Worm (Caenorhabditis elegans) whole organism, L4 larva: ENCODE results near the gene sfxn-1.4.

Experiments used
- D1046.2 ChIP-seq: fragments of 200-800 bp; sonication (Bioruptor generic); IDR thresholded peaks from 2 replicates; pipeline ENCODE4 v1.3.6; 2022; ENCODE audit warnings: missing genetic modification characterization, missing compliant biosample characterization
- F10B5.3 ChIP-seq: sonication (generic microtip); optimal IDR thresholded peaks from 2 replicates; lab custom pipeline; 2016; ENCODE audit warnings: mild to moderate bottlenecking, missing genetic modification characterization, missing compliant biosample characterization
- F37D6.2 ChIP-seq: sonication (generic microtip); optimal IDR thresholded peaks from 2 replicates; lab custom pipeline; 2016; ENCODE audit warnings: mild to moderate bottlenecking, missing genetic modification characterization, missing compliant biosample characterization
- F44E2.7 ChIP-seq: fragments of 200-800 bp; sonication (Bioruptor generic); IDR thresholded peaks from 2 replicates; pipeline ENCODE4 v2.1.2; 2022; ENCODE audit warnings: missing genetic modification characterization, missing compliant biosample characterization
- aha-1 ChIP-seq: fragments of 150-350 bp; peaks from one replicate; lab custom pipeline; 2014; ENCODE audit warnings: missing biosample characterization, missing genetic modification characterization
- arid-1 ChIP-seq: fragments of 200-800 bp; sonication (Bioruptor generic); conservative IDR thresholded peaks from 2 replicates; pipeline ENCODE4 v1.3.6; 2022; ENCODE audit warnings: missing genetic modification reagents, missing genetic modification characterization, missing compliant biosample characterization
- ceh-82 ChIP-seq: sonication (generic microtip); optimal IDR thresholded peaks from 2 replicates; lab custom pipeline; 2017; ENCODE audit warnings: missing biosample characterization, missing genetic modification characterization
- ctbp-1 ChIP-seq: fragments of 200-800 bp; sonication (Bioruptor generic); IDR thresholded peaks from 2 replicates; pipeline ENCODE4 v1.3.6; 2022; ENCODE audit warnings: missing genetic modification reagents, missing genetic modification characterization, missing compliant biosample characterization
- daf-19 ChIP-seq: fragments of 200-800 bp; sonication (Bioruptor generic); conservative IDR thresholded peaks from 2 replicates; pipeline ENCODE4 v1.3.6; 2022; ENCODE audit warnings: missing genetic modification characterization, missing compliant biosample characterization
- dmd-8 ChIP-seq: fragments of 200-800 bp; sonication (Bioruptor generic); IDR thresholded peaks from 2 replicates; pipeline ENCODE4 v1.3.6; 2022; ENCODE audit warnings: missing genetic modification characterization, missing compliant biosample characterization
- duxl-1 ChIP-seq: sonication (generic microtip); optimal IDR thresholded peaks from 2 replicates; lab custom pipeline; 2016; ENCODE audit warnings: mild to moderate bottlenecking, missing genetic modification characterization, moderate library complexity, missing compliant biosample characterization; ENCODE audit not compliant: poor library complexity
- hlh-30 ChIP-seq: sonication (generic microtip); optimal IDR thresholded peaks from 2 replicates; lab custom pipeline; 2017; ENCODE audit warnings: antibody characterized with exemption, mild to moderate bottlenecking, missing genetic modification characterization, missing compliant biosample characterization; ENCODE audit not compliant: insufficient read depth
- jun-1 ChIP-seq: fragments of 150-350 bp; optimal IDR thresholded peaks from 2 replicates; lab custom pipeline; 2014; ENCODE audit warnings: missing biosample characterization, missing genetic modification reagents, missing genetic modification characterization
- lim-7 ChIP-seq: fragments of 200-800 bp; sonication (Bioruptor generic); IDR thresholded peaks from 2 replicates; pipeline ENCODE4 v1.3.6; 2022; ENCODE audit warnings: missing genetic modification characterization, missing compliant biosample characterization
- lin-13 ChIP-seq: fragments of 150-350 bp; optimal IDR thresholded peaks from 2 replicates; lab custom pipeline; 2014; ENCODE audit warnings: missing biosample characterization, missing genetic modification reagents, missing genetic modification characterization
- lin-29 ChIP-seq: fragments of 200-800 bp; sonication (Bioruptor generic); IDR thresholded peaks from 2 replicates; pipeline ENCODE4 v1.3.6; 2022; ENCODE audit warnings: missing genetic modification reagents, missing genetic modification characterization, missing compliant biosample characterization
- lsy-2 ChIP-seq, 2 experiments: fragments of 150-350 bp in 1 of 2; sonication (generic microtip) in 1 of 2; optimal IDR thresholded peaks; 2 replicates each; lab custom pipeline; 2014 to 2017; ENCODE audit warnings: missing biosample characterization in 2 of 2, missing genetic modification characterization in 2 of 2
- madf-9 ChIP-seq: fragments of 200-800 bp; sonication (Bioruptor generic); conservative IDR thresholded peaks from 2 replicates; pipeline ENCODE4 v1.3.6; 2022; ENCODE audit warnings: missing genetic modification reagents, missing genetic modification characterization, missing compliant biosample characterization
- mxl-2 ChIP-seq: fragments of 200-800 bp; sonication (Bioruptor generic); conservative IDR thresholded peaks from 2 replicates; pipeline ENCODE4 v1.3.6; 2022; ENCODE audit warnings: missing genetic modification reagents, missing genetic modification characterization, missing compliant biosample characterization
- nhr-102 ChIP-seq: sonication (generic microtip); optimal IDR thresholded peaks from 2 replicates; lab custom pipeline; 2016; ENCODE audit warnings: mild to moderate bottlenecking, missing genetic modification characterization, moderate library complexity, missing compliant biosample characterization
- nhr-6 ChIP-seq: fragments of 150-350 bp; optimal IDR thresholded peaks from 2 replicates; lab custom pipeline; 2014; ENCODE audit warnings: missing biosample characterization, missing genetic modification characterization
- pqm-1 ChIP-seq: sonication (generic microtip); optimal IDR thresholded peaks from 2 replicates; lab custom pipeline; 2017; ENCODE audit warnings: missing biosample characterization, missing genetic modification characterization
- set-16 ChIP-seq: fragments of 200-800 bp; sonication (Bioruptor generic); IDR thresholded peaks from 2 replicates; pipeline ENCODE4 v1.3.6; 2022; ENCODE audit warnings: missing genetic modification reagents, missing genetic modification characterization, missing compliant biosample characterization
- unc-39 ChIP-seq: sonication (generic microtip); optimal IDR thresholded peaks from 2 replicates; lab custom pipeline; 2017; ENCODE audit warnings: missing biosample characterization, missing genetic modification characterization
- unc-62 ChIP-seq, 3 experiments: fragments of 150-350 bp in 1 of 3; sonication (generic microtip); optimal IDR thresholded peaks in 2 of 3; peaks in 1 of 3; 1 replicate in 1 of 3; 2 replicates in 2 of 3; lab custom pipeline; 2014 to 2017; ENCODE audit warnings: missing biosample characterization in 3 of 3, missing genetic modification characterization in 3 of 3, missing genetic modification reagents in 3 of 3, missing genotype in 1 of 3
- ztf-7 ChIP-seq: fragments of 150-350 bp; optimal IDR thresholded peaks from 2 replicates; lab custom pipeline; 2014; ENCODE audit warnings: missing biosample characterization, missing genetic modification characterization

sfxn-1.4 gene

DNA sequence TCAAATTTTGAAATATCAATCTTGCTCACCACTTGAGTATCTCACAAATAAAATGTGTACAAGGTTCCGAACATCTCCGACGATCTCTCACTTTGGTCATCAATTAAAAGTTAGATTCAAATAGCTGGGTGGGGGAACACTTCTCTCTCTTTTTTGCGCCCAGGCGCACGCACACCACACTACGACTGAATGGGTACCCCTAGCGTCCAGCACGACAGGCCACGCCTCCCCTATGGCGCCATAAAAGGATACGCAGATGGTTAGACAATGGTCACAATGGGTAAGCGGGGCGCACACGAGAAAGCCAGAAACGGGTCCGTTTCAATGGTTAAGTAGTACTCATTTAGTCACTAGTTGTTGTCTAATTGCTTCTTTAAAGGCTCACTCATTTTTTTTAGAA is 51.1 kb downstream of the sfxn-1.4 start (continued):
- TF ChIP-seq unc-39 (tag; lab: Kevin White, UChicago) (no peak), F10B5.3 (tag; lab: Kevin White, UChicago) (no peak), ctbp-1 (GFP tag; lab: Robert Waterston, UW) (0 out of 2 replicates have a peak, but pooled peaks have one; percentile 27), daf-19 (no peak), dmd-8 (GFP tag; lab: Robert Waterston, UW) (no peak), nhr-102 (tag; lab: Kevin White, UChicago) (no peak), duxl-1 (tag; lab: Kevin White, UChicago) (no peak), lsy-2 (tag; optimal IDR thresholded peaks at IDR 0.05; lab: Kevin White, UChicago) (no peak), arid-1 (no peak), madf-9 (GFP tag; lab: Robert Waterston, UW) (no peak), ceh-82 (no peak), lin-13 (GFP tag; lab: Kevin White, UChicago) (no peak), hlh-30 (tag; lab: Kevin White, UChicago) (peak; percentile 28), jun-1 (tag; lab: Kevin White, UChicago) (no peak), aha-1 (tag; lab: Kevin White, UChicago) (no peak), pqm-1 (no peak), D1046.2 (GFP tag; lab: Robert Waterston, UW) (no peak), ztf-7 (tag; lab: Kevin White, UChicago) (no peak), F37D6.2 (tag; lab: Kevin White, UChicago) (no peak), unc-62 (GFP tag; optimal IDR thresholded peaks at IDR 0.05 in 1 of 2; lab: Kevin White, UChicago) (peak in 1 of 2 experiments; percentile 86), unc-62 (tag; optimal IDR thresholded peaks at IDR 0.05; lab: Kevin White, UChicago) (no peak), set-16 (GFP tag; lab: Robert Waterston, UW) (no peak), lim-7 (GFP tag; lab: Robert Waterston, UW) (no peak), mxl-2 (GFP tag; lab: Robert Waterston, UW) (no peak), nhr-6 (tag; lab: Kevin White, UChicago) (no peak), lin-29 (GFP tag; lab: Robert Waterston, UW) (no peak), F44E2.7 (GFP tag; lab: Robert Waterston, UW) (no peak)
